Worm (Caenorhabditis elegans): Measurements from ENCODE around the gene C07D10.1.

The C07D10.1 gene

ce11 chrII:7408192-7408591 is 9.4 kb downstream of the C07D10.1 start, which contains the start of gene srd-55:
TSS of gene srd-55 (plus strand) at chrII:7408492.
- TF ChIP-seq snpc-1.3 (tag; optimal IDR thresholded peaks at IDR 0.05; ENCODE audit: insufficient read depth) (no peak), F55B11.4 (tag; optimal IDR thresholded peaks at IDR 0.05; ENCODE audit: borderline replicate concordance, insufficient read depth) (no peak), ceh-79 (tag; optimal IDR thresholded peaks at IDR 0.05) (no peak), hrde-1 (tag; optimal IDR thresholded peaks at IDR 0.05; ENCODE audit: borderline replicate concordance) (no peak), F37B4.10 (GFP tag; IDR thresholded peaks at IDR 0.05) (no peak), ceh-27 (GFP tag; optimal IDR thresholded peaks at IDR 0.05) (no peak), fkh-3 (tag; optimal IDR thresholded peaks at IDR 0.05) (no peak), lin-35 (GFP tag; optimal IDR thresholded peaks at IDR 0.05) (no peak), ceh-91 (GFP tag; IDR thresholded peaks at IDR 0.05) (no peak)

ce11 chrII:7411930-7412329 is 13.1 kb downstream of the C07D10.1 start, which contains the start of gene K02A2.5:
TSS of gene K02A2.5 (minus strand) at chrII:7412030.
- TF ChIP-seq snpc-1.3 (tag; optimal IDR thresholded peaks at IDR 0.05; ENCODE audit: insufficient read depth): no peak
- TF ChIP-seq attf-3 (GFP tag; conservative IDR thresholded peaks at IDR 0.05): no peak
- no peak for TF ChIP-seq madf-6 (GFP tag; IDR thresholded peaks at IDR 0.05)
- TF ChIP-seq rcor-1 (GFP tag; IDR thresholded peaks at IDR 0.05): no peak
- no peak for TF ChIP-seq mcd-1 (GFP tag; IDR thresholded peaks at IDR 0.05)
- no peak for TF ChIP-seq Y53F4B.3 (GFP tag; IDR thresholded peaks at IDR 0.05)
- TF ChIP-seq tbp1 (GFP tag; optimal IDR thresholded peaks at IDR 0.05): no peak
- TF ChIP-seq egl-18 (GFP tag; IDR thresholded peaks at IDR 0.05): no peak

ce11 chrII:7413275-7413674 is 14.5 kb downstream of the C07D10.1 start:
- no peak for TF ChIP-seq F39B2.1 (GFP tag; IDR thresholded peaks at IDR 0.05)
- no peak for TF ChIP-seq efl-1 (GFP tag; optimal IDR thresholded peaks at IDR 0.05)
- no peak for TF ChIP-seq somi-1 (GFP tag; optimal IDR thresholded peaks at IDR 0.05)
- no peak for TF ChIP-seq ets-4 (GFP tag; optimal IDR thresholded peaks at IDR 0.05)
- TF ChIP-seq cebp-2 (GFP tag; IDR thresholded peaks at IDR 0.05): no peak
- TF ChIP-seq lsl-1 (GFP tag; optimal IDR thresholded peaks at IDR 0.05): no peak
- no peak for TF ChIP-seq let-607 (tag; optimal IDR thresholded peaks at IDR 0.05)
- no peak for TF ChIP-seq B0261.1 (tag; optimal IDR thresholded peaks at IDR 0.05)
- TF ChIP-seq ccch-3 (GFP tag; optimal IDR thresholded peaks at IDR 0.05): no peak
- TF ChIP-seq ztf-25 (GFP tag; IDR thresholded peaks at IDR 0.05): no peak
- no peak for TF ChIP-seq B0336.3 (GFP tag; IDR thresholded peaks at IDR 0.05)
- TF ChIP-seq cebp-1 (GFP tag; IDR thresholded peaks at IDR 0.05): no peak
- TF ChIP-seq cebp-1 (tag; optimal IDR thresholded peaks at IDR 0.05): no peak
- TF ChIP-seq repo-1 (tag; optimal IDR thresholded peaks at IDR 0.05): no peak
- TF ChIP-seq ztf-28 (GFP tag; IDR thresholded peaks at IDR 0.05): no peak
- no peak for TF ChIP-seq snpc-4 (GFP tag; optimal IDR thresholded peaks at IDR 0.05)
- no peak for TF ChIP-seq snpc-4 (tag; optimal IDR thresholded peaks at IDR 0.05)
- no peak for TF ChIP-seq madf-6 (GFP tag; IDR thresholded peaks at IDR 0.05)
- no peak for TF ChIP-seq hlh-12 (tag; optimal IDR thresholded peaks at IDR 0.05)

- TF ChIP-seq nfya-1 (tag; optimal IDR thresholded peaks at IDR 0.05; ENCODE audit: borderline replicate concordance, insufficient read depth) (no peak), tlf-1 (GFP tag; optimal IDR thresholded peaks at IDR 0.05) (no peak), tbp1 (GFP tag; optimal IDR thresholded peaks at IDR 0.05) (no peak), ceh-100 (GFP tag; IDR thresholded peaks at IDR 0.05) (no peak), B0019.2 (GFP tag; conservative IDR thresholded peaks at IDR 0.05) (no peak), F55B11.4 (tag; optimal IDR thresholded peaks at IDR 0.05; ENCODE audit: borderline replicate concordance, insufficient read depth) (no peak), sptf-2 (GFP tag; optimal IDR thresholded peaks at IDR 0.05) (no peak), D2030.7 (GFP tag; IDR thresholded peaks at IDR 0.05) (no peak), lin-26 (GFP tag; IDR thresholded peaks at IDR 0.05) (no peak), K11D2.4 (GFP tag; IDR thresholded peaks at IDR 0.05) (no peak), hlh-26 (GFP tag; conservative IDR thresholded peaks at IDR 0.05) (no peak), snpc-1.1 (tag; optimal IDR thresholded peaks at IDR 0.05; ENCODE audit: insufficient read depth) (no peak), B0035.1 (tag; optimal IDR thresholded peaks at IDR 0.05) (no peak)
Measured at ce11 chrII:7413764-7414163, 15.0 kb downstream of the C07D10.1 start.
